Worm (Caenorhabditis elegans) whole organism, L1 larva: ENCODE results near the gene C14A11.6.

Experiments used
- C16A3.4 ChIP-seq: fragments of 150-350 bp; optimal IDR thresholded peaks from 2 replicates; lab custom pipeline; 2014; ENCODE audit warnings: missing biosample characterization, missing genetic modification characterization
- C34B4.2 ChIP-seq: sonication (generic microtip); optimal IDR thresholded peaks from 2 replicates; lab custom pipeline; 2017; ENCODE audit warnings: mild to moderate bottlenecking, missing genetic modification characterization, missing compliant biosample characterization
- alr-1 ChIP-seq: fragments of 200-800 bp; sonication (Bioruptor generic); optimal IDR thresholded peaks from 2 replicates; lab custom pipeline; 2018; ENCODE audit warnings: borderline replicate concordance, mild to moderate bottlenecking, missing genetic modification characterization, missing compliant biosample characterization
- aly-2 ChIP-seq: fragments of 150-350 bp; optimal IDR thresholded peaks from 2 replicates; lab custom pipeline; 2014; ENCODE audit warnings: missing biosample characterization, missing genetic modification characterization
- blmp-1 ChIP-seq: fragments of 150-350 bp; optimal IDR thresholded peaks from 2 replicates; lab custom pipeline; 2014; ENCODE audit warnings: missing biosample characterization, missing genetic modification characterization
- ceh-63 ChIP-seq: fragments of 200-800 bp; sonication (Bioruptor generic); optimal IDR thresholded peaks from 2 replicates; lab custom pipeline; 2018; ENCODE audit warnings: mild to moderate bottlenecking, missing genetic modification characterization, missing compliant biosample characterization
- ceh-8 ChIP-seq: fragments of 200-800 bp; sonication (Bioruptor generic); optimal IDR thresholded peaks from 2 replicates; lab custom pipeline; 2018; ENCODE audit warnings: mild to moderate bottlenecking, missing genetic modification characterization, moderate library complexity, missing compliant biosample characterization
- efl-1 ChIP-seq, 4 experiments: fragments of 150-350 bp; optimal IDR thresholded peaks in 3 of 4; peaks in 1 of 4; 1 replicate in 1 of 4; 2 replicates in 3 of 4; lab custom pipeline; 2014; ENCODE audit warnings: missing biosample characterization in 2 of 4, missing genetic modification characterization in 2 of 4, missing genetic modification reagents in 2 of 4
- egl-13 ChIP-seq: sonication (generic microtip); optimal IDR thresholded peaks from 2 replicates; lab custom pipeline; 2016; ENCODE audit warnings: missing genotype, missing genetic modification reagents, missing genetic modification characterization, missing compliant biosample characterization
- elt-2 ChIP-seq: sonication (generic microtip); optimal IDR thresholded peaks from 2 replicates; lab custom pipeline; 2016; ENCODE audit warnings: missing genetic modification characterization, mild to moderate bottlenecking, inconsistent platforms, missing compliant biosample characterization, missing genetic modification reagents
- elt-3 ChIP-seq, 6 experiments: fragments of 150-350 bp in 1 of 6; sonication (generic microtip); optimal IDR thresholded peaks; 2 replicates each; lab custom pipeline; 2017 to 2018; ENCODE audit warnings: missing biosample characterization in 6 of 6, missing genetic modification characterization in 6 of 6, inconsistent platforms in 1 of 6
- fkh-8 ChIP-seq: sonication (generic microtip); optimal IDR thresholded peaks from 2 replicates; lab custom pipeline; 2016; ENCODE audit warnings: mild to moderate bottlenecking, missing genetic modification characterization, missing compliant biosample characterization
- fos-1 ChIP-seq: fragments of 150-350 bp; optimal IDR thresholded peaks from 2 replicates; lab custom pipeline; 2014; ENCODE audit warnings: missing biosample characterization, missing genetic modification characterization
- hlh-17 ChIP-seq: fragments of 200-800 bp; sonication (Bioruptor generic); optimal IDR thresholded peaks from 2 replicates; lab custom pipeline; 2018; ENCODE audit warnings: missing genetic modification characterization, mild to moderate bottlenecking, missing compliant biosample characterization, moderate library complexity, borderline replicate concordance
- hlh-4 ChIP-seq: sonication (generic microtip); optimal IDR thresholded peaks from 2 replicates; lab custom pipeline; 2016; ENCODE audit warnings: mild to moderate bottlenecking, missing genetic modification characterization, missing compliant biosample characterization
- jun-1 ChIP-seq: fragments of 150-350 bp; optimal IDR thresholded peaks from 2 replicates; lab custom pipeline; 2014; ENCODE audit warnings: missing biosample characterization, missing genetic modification reagents, missing genetic modification characterization
- lin-14 ChIP-seq: fragments of 200-800 bp; sonication (Bioruptor generic); optimal IDR thresholded peaks from 2 replicates; lab custom pipeline; 2018; ENCODE audit warnings: mild to moderate bottlenecking, missing genetic modification characterization, moderate library complexity, missing compliant biosample characterization
- lin-35 ChIP-seq, 2 experiments: fragments of 150-350 bp; optimal IDR thresholded peaks; 2 replicates each; lab custom pipeline; 2014; ENCODE audit warnings: missing biosample characterization in 2 of 2, missing genetic modification characterization in 2 of 2, missing genetic modification reagents in 2 of 2
- lin-39 ChIP-seq: fragments of 150-350 bp; optimal IDR thresholded peaks from 2 replicates; lab custom pipeline; 2014; ENCODE audit warnings: missing biosample characterization, missing genetic modification reagents, missing genetic modification characterization
- mab-9 ChIP-seq: fragments of 200-800 bp; sonication (Bioruptor generic); IDR thresholded peaks from 2 replicates; pipeline ENCODE4 v1.3.6; 2022; ENCODE audit warnings: missing genetic modification reagents, missing genetic modification characterization, missing compliant biosample characterization
- mdl-1 ChIP-seq, 2 experiments: fragments of 150-350 bp; optimal IDR thresholded peaks; 2 replicates each; lab custom pipeline; 2014 to 2017; ENCODE audit warnings: missing biosample characterization in 2 of 2, missing genetic modification characterization in 2 of 2, inconsistent platforms in 1 of 2
- nhr-19 ChIP-seq: fragments of 200-800 bp; sonication (Bioruptor generic); conservative IDR thresholded peaks from 2 replicates; pipeline ENCODE4 v1.3.6; 2022; ENCODE audit warnings: missing genetic modification characterization, missing compliant biosample characterization
- nhr-71 ChIP-seq: sonication (generic microtip); optimal IDR thresholded peaks from 2 replicates; lab custom pipeline; 2016; ENCODE audit warnings: mild to moderate bottlenecking, missing genetic modification characterization, moderate library complexity, missing compliant biosample characterization
- nhr-77 ChIP-seq: fragments of 150-350 bp; optimal IDR thresholded peaks from 2 replicates; lab custom pipeline; 2014; ENCODE audit warnings: missing biosample characterization, missing genetic modification characterization
- nhr-84 ChIP-seq: sonication (generic microtip); optimal IDR thresholded peaks from 2 replicates; lab custom pipeline; 2017; ENCODE audit warnings: missing biosample characterization, missing genetic modification characterization
- nhr-90 ChIP-seq: sonication (generic microtip); optimal IDR thresholded peaks from 2 replicates; lab custom pipeline; 2016; ENCODE audit warnings: mild to moderate bottlenecking, missing genetic modification characterization, missing compliant biosample characterization; ENCODE audit not compliant: poor library complexity
- pag-3 ChIP-seq: sonication (generic microtip); optimal IDR thresholded peaks from 2 replicates; lab custom pipeline; 2017; ENCODE audit warnings: missing genetic modification characterization, mild to moderate bottlenecking, missing compliant biosample characterization, antibody characterized with exemption, borderline replicate concordance; ENCODE audit not compliant: insufficient read depth
- pax-3 ChIP-seq: fragments of 200-800 bp; sonication (Bioruptor generic); optimal IDR thresholded peaks from 2 replicates; lab custom pipeline; 2018; ENCODE audit warnings: mild to moderate bottlenecking, missing genetic modification characterization, moderate library complexity, missing compliant biosample characterization
- pqm-1 ChIP-seq: sonication (generic microtip); optimal IDR thresholded peaks from 3 replicates; lab custom pipeline; 2017; ENCODE audit warnings: missing biosample characterization, missing genetic modification characterization
- rnt-1 ChIP-seq: sonication (generic microtip); optimal IDR thresholded peaks from 2 replicates; lab custom pipeline; 2016; ENCODE audit warnings: mild to moderate bottlenecking, missing genetic modification characterization, moderate library complexity, missing compliant biosample characterization
- skn-1 ChIP-seq: fragments of 150-350 bp; optimal IDR thresholded peaks from 2 replicates; lab custom pipeline; 2014; ENCODE audit warnings: missing biosample characterization, missing genetic modification characterization
- snpc-4 ChIP-seq: fragments of 150-350 bp; optimal IDR thresholded peaks from 2 replicates; lab custom pipeline; 2014; ENCODE audit warnings: missing biosample characterization, missing genetic modification characterization
- sup-37 ChIP-seq: fragments of 200-800 bp; sonication (Bioruptor generic); optimal IDR thresholded peaks from 2 replicates; lab custom pipeline; 2018; ENCODE audit warnings: mild to moderate bottlenecking, missing genetic modification characterization, missing compliant biosample characterization
- swsn-7 ChIP-seq: sonication (generic microtip); optimal IDR thresholded peaks from 2 replicates; lab custom pipeline; 2016; ENCODE audit warnings: missing genetic modification characterization, missing compliant biosample characterization
- tlp-1 ChIP-seq: fragments of 150-350 bp; optimal IDR thresholded peaks from 2 replicates; lab custom pipeline; 2014; ENCODE audit warnings: missing biosample characterization, missing genetic modification characterization
- unc-62 ChIP-seq: fragments of 150-350 bp; optimal IDR thresholded peaks from 2 replicates; lab custom pipeline; 2014; ENCODE audit warnings: missing biosample characterization, missing genetic modification reagents, missing genetic modification characterization
- unc-98 ChIP-seq: fragments of 200-800 bp; sonication (Bioruptor generic); IDR thresholded peaks from 2 replicates; pipeline ENCODE4 v1.3.6; 2022; ENCODE audit warnings: missing genetic modification characterization, missing compliant biosample characterization
- vab-15 ChIP-seq: sonication (generic microtip); optimal IDR thresholded peaks from 2 replicates; lab custom pipeline; 2017; ENCODE audit warnings: missing genotype, mild to moderate bottlenecking, missing genetic modification characterization, missing compliant biosample characterization
- xbp-1 ChIP-seq: sonication (generic microtip); optimal IDR thresholded peaks from 2 replicates; lab custom pipeline; 2016; ENCODE audit warnings: missing genetic modification characterization, missing compliant biosample characterization
- zag-1 ChIP-seq: fragments of 150-350 bp; optimal IDR thresholded peaks from 2 replicates; lab custom pipeline; 2014; ENCODE audit warnings: missing biosample characterization, missing genetic modification characterization
- zip-4 ChIP-seq: fragments of 200-800 bp; sonication (Bioruptor generic); optimal IDR thresholded peaks from 2 replicates; lab custom pipeline; 2018; ENCODE audit warnings: mild to moderate bottlenecking, missing genetic modification characterization, moderate library complexity, missing compliant biosample characterization
- ztf-11 ChIP-seq, 2 experiments: sonication (generic microtip); optimal IDR thresholded peaks; 2 replicates each; lab custom pipeline; 2016 to 2017; ENCODE audit warnings: missing genetic modification characterization in 2 of 2, missing biosample characterization in 1 of 2, missing compliant biosample characterization in 1 of 2

Gene C14A11.6

DNA sequence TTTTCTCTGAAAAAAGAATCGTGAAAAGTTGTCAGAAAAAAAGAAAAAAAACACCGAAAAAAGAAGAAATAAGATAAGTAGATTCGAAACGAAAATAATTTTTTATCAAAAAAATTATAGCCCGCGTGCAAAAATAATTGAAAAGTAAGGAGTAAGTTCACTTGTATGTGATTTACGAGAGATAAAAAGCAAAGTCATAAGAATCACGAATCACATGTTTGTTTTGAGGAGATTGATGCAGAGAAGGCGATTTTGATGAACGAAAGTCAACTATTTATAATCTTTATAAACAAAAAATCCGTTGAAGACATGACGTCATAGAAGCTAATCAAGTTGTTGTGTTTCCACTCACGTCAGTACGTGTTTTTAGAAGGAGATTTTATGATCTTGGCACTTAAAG lies 26.3 kb upstream of the C14A11.6 start, which contains the start of gene Y71H10B.1 (continued):
- TF ChIP-seq jun-1 (tag; lab: Kevin White, UChicago) (no peak), ceh-8 (GFP tag; lab: Kevin White, UChicago) (no peak), xbp-1 (tag; lab: Kevin White, UChicago) (no peak), tlp-1 (tag; lab: Kevin White, UChicago) (no peak), skn-1 (tag; lab: Kevin White, UChicago) (no peak), fos-1 (tag; lab: Kevin White, UChicago) (no peak), sup-37 (GFP tag; lab: Kevin White, UChicago) (no peak)

DNA sequence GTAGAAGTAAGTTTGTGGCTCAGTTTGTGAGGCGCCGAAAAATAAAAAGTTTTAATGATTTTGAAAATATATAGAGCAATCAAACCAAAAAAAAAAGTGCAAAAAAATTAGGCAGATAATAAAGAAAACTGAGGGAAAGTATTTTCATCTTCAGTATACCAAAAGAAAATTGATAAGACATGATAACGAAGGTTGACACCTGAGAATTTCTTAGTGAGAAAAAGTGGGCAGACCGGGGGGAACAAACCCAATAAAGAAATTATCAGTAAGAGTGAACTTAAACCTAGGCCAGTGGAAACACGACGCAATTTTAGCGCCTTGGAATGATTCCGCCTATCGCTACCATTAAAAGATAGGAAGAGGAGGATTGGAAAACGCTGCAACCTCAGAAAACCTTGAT lies 24.7 kb upstream of the C14A11.6 start:
- peak; percentile 25 for TF ChIP-seq pqm-1 (tag; lab: Kevin White, UChicago)
- peak; percentile 7 for TF ChIP-seq blmp-1 (tag; lab: Kevin White, UChicago)
- no peak for TF ChIP-seq fkh-8 (tag; lab: Kevin White, UChicago)
- TF ChIP-seq elt-3 (tag; optimal IDR thresholded peaks at IDR 0.05; lab: Kevin White, UChicago): peak in 1 of 6 experiments; percentile 4
- peak; percentile 78 for TF ChIP-seq elt-2
- TF ChIP-seq mdl-1 (tag; optimal IDR thresholded peaks at IDR 0.05; lab: Kevin White, UChicago): no peak
- TF ChIP-seq lin-35 (GFP tag; optimal IDR thresholded peaks at IDR 0.05; lab: Kevin White, UChicago): peak in 1 of 2 experiments; percentile 16
- no peak for TF ChIP-seq pag-3

DNA sequence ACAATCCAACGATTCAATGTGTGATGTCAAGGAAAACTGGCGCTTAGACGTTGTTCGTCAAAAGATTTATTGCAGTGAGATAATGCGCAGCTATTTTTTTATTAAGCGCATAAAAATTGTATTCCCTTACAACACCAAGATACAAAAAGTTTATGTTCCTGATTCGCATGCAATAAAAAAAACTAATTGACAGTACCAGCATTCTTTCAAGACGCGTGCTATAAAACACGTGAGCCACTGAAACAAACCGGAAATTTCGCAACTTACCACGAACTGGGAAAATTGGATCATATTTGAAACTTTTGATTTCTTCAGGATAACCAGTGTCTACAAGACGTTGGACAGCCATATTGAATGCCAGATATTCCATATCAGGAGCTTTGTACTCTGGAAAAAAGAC lies 23.5 kb upstream of the C14A11.6 start:
- no peak for TF ChIP-seq rnt-1
- no peak for TF ChIP-seq pag-3
- no peak for TF ChIP-seq unc-98 (GFP tag; lab: Robert Waterston, UW)
- TF ChIP-seq snpc-4 (tag; lab: Kevin White, UChicago): no peak
- no peak for TF ChIP-seq nhr-84 (tag; lab: Kevin White, UChicago)
- no peak for TF ChIP-seq fos-1 (tag; lab: Kevin White, UChicago)
- TF ChIP-seq, all 84 proteins: peak for 0

DNA sequence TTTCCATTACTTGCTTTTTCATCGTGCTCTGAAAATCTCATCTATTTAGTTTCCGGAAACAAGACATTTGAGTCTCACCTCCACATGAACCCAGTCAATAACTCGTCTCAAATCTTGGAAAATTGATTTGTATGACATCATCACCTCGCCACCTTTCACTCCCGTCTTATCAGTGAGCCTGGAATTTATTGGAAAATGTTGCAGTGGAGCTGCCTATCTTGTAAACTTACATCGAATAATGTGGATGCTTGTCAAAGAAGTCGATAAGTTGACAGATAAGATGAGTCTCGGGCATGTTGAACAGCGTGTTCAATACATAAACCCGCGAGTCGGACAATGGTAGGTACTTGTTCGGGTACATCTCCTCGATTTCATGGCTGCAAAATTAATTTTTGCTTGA lies 22.8 kb upstream of the C14A11.6 start:
- TF ChIP-seq efl-1 (optimal IDR thresholded peaks at IDR 0.05; lab: Kevin White, UChicago) (no peak), efl-1 (GFP tag; optimal IDR thresholded peaks at IDR 0.05 in 1 of 2; lab: Kevin White, UChicago) (peak in 1 of 2 experiments; percentile 74), elt-2 (peak; percentile 42), nhr-19 (GFP tag; lab: Robert Waterston, UW) (no peak), nhr-90 (tag; lab: Kevin White, UChicago) (no peak), fos-1 (tag; lab: Kevin White, UChicago) (no peak), tlp-1 (tag; lab: Kevin White, UChicago) (peak; percentile 2), pqm-1 (tag; lab: Kevin White, UChicago) (peak; percentile 73)

DNA sequence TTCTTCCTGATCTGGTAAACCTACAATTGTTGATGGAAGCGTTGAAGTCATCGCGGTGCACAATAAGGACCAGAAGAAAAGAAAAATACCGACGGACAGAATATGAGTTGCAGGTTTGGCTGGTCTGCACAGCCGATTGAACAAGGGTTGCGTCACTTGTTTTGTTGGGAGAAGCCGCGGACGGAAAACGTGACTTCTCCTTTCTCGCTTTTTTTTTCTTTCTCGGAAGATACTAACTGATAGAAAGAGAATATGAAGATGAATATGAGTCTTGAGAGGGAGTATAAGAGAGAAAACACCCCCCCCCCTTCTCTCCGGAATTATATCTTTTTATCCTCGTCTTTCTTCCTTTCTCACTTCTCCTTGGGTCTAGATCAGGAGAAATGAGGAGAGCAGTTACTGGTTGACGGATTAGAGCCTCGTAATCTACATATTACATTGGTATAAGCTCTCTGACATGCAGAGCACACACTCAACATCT lies 13.8 kb upstream of the C14A11.6 start, which contains the start of gene ssr-2:
Gene ssr-2, minus strand, starts transcription at position 51 of the 481 bp plus-strand sequence.
- TF ChIP-seq nhr-77 (tag; lab: Kevin White, UChicago) (no peak), tlp-1 (tag; lab: Kevin White, UChicago) (no peak), vab-15 (tag; lab: Kevin White, UChicago) (no peak), C34B4.2 (tag; lab: Kevin White, UChicago) (no peak), efl-1 (optimal IDR thresholded peaks at IDR 0.05; lab: Kevin White, UChicago) (no peak), efl-1 (GFP tag; optimal IDR thresholded peaks at IDR 0.05 in 1 of 2; lab: Kevin White, UChicago) (peak in 1 of 2 experiments; percentile 51), lin-14 (peak; percentile 28), aly-2 (tag; lab: Kevin White, UChicago) (no peak), pax-3 (tag; lab: Kevin White, UChicago) (peak; percentile 55), xbp-1 (tag; lab: Kevin White, UChicago) (no peak), zip-4 (GFP tag; lab: Kevin White, UChicago) (no peak), lin-39 (no peak), egl-13 (peak; percentile 30), swsn-7 (no peak), nhr-71 (no peak), C16A3.4 (tag; lab: Kevin White, UChicago) (no peak), ceh-63 (GFP tag; lab: Kevin White, UChicago) (no peak), fkh-8 (tag; lab: Kevin White, UChicago) (peak; percentile 70), hlh-4 (tag; lab: Kevin White, UChicago) (no peak), unc-62 (GFP tag; lab: Kevin White, UChicago) (no peak), hlh-17 (GFP tag; lab: Kevin White, UChicago) (no peak), alr-1 (tag; lab: Kevin White, UChicago) (no peak), mab-9 (GFP tag; lab: Robert Waterston, UW) (no peak), zag-1 (tag; lab: Kevin White, UChicago) (no peak), ztf-11 (tag; optimal IDR thresholded peaks at IDR 0.05; lab: Kevin White, UChicago) (no peak), elt-2 (no peak)
